Worm (Caenorhabditis elegans): ENCODE data around the gene C24H12.6.

C24H12.6 gene

ce11 chrII:418782-419181, at the start of gene C24H12.6:
TSS of gene C24H12.6 (minus strand) at chrII:418882.
- TF ChIP-seq ztf-11 (tag; optimal IDR thresholded peaks at IDR 0.05) (no peak), daf-12 (tag; optimal IDR thresholded peaks at IDR 0.05) (no peak), R02D3.7 (tag; optimal IDR thresholded peaks at IDR 0.05) (no peak), pha-4 (tag; optimal IDR thresholded peaks at IDR 0.05) (no peak), mml-1 (tag; optimal IDR thresholded peaks at IDR 0.05) (no peak), nhr-43 (tag; optimal IDR thresholded peaks at IDR 0.05; ENCODE audit: poor library complexity, severe bottlenecking) (no peak), nfya-1 (tag; optimal IDR thresholded peaks at IDR 0.05; ENCODE audit: insufficient read depth) (no peak), nhr-237 (tag; optimal IDR thresholded peaks at IDR 0.05) (no peak), snpc-4 (tag; optimal IDR thresholded peaks at IDR 0.05) (no peak)

ce11 chrII:467265-467664, 48.6 kb upstream of the C24H12.6 start, which contains the start of gene nfyb-1:
TSS of gene nfyb-1 (minus strand) at chrII:467365.
- TF ChIP-seq zag-1 (tag; optimal IDR thresholded peaks at IDR 0.05) (no peak), ZK546.5 (tag; optimal IDR thresholded peaks at IDR 0.05) (no peak), nhr-28 (tag; optimal IDR thresholded peaks at IDR 0.05) (no peak), lsy-12 (tag; optimal IDR thresholded peaks at IDR 0.05) (no peak), snpc-4 (tag; optimal IDR thresholded peaks at IDR 0.05) (no peak), ama-1 (optimal IDR thresholded peaks at IDR 0.05) (no peak), ztf-4 (tag; optimal IDR thresholded peaks at IDR 0.05) (no peak), ztf-11 (tag; optimal IDR thresholded peaks at IDR 0.05) (no peak), egl-27 (tag; optimal IDR thresholded peaks at IDR 0.05) (no peak), ceh-9 (tag; optimal IDR thresholded peaks at IDR 0.05) (no peak), nhr-23 (tag; optimal IDR thresholded peaks at IDR 0.05) (no peak), nfya-1 (tag; optimal IDR thresholded peaks at IDR 0.05; ENCODE audit: insufficient read depth) (no peak), nhr-25 (tag; optimal IDR thresholded peaks at IDR 0.05) (no peak), unc-39 (tag; optimal IDR thresholded peaks at IDR 0.05) (no peak), pha-4 (tag; optimal IDR thresholded peaks at IDR 0.05) (no peak), ceh-28 (tag; optimal IDR thresholded peaks at IDR 0.05) (no peak), nhr-67 (tag; optimal IDR thresholded peaks at IDR 0.05) (no peak)

- no peak for TF ChIP-seq hmg-11 (tag; optimal IDR thresholded peaks at IDR 0.05)
- TF ChIP-seq ztf-4 (tag; optimal IDR thresholded peaks at IDR 0.05), result no peak
- TF ChIP-seq daf-12 (tag; optimal IDR thresholded peaks at IDR 0.05), result no peak
- no peak for TF ChIP-seq unc-39 (tag; optimal IDR thresholded peaks at IDR 0.05)
- no peak for TF ChIP-seq jun-1 (tag; optimal IDR thresholded peaks at IDR 0.05)
Observed at ce11 chrII:461297-461696, 42.6 kb upstream of the C24H12.6 start.

- no peak for TF ChIP-seq daf-12 (tag; optimal IDR thresholded peaks at IDR 0.05)
- no peak for TF ChIP-seq lsy-12 (tag; optimal IDR thresholded peaks at IDR 0.05)
- no peak for TF ChIP-seq lin-15B (tag; optimal IDR thresholded peaks at IDR 0.05)
- TF ChIP-seq lin-39 (tag; optimal IDR thresholded peaks at IDR 0.05), result no peak
- TF ChIP-seq ceh-82 (tag; optimal IDR thresholded peaks at IDR 0.05), result no peak
- TF ChIP-seq pqm-1 (tag; optimal IDR thresholded peaks at IDR 0.05), result no peak
- TF ChIP-seq nhr-76 (tag; optimal IDR thresholded peaks at IDR 0.05), result no peak
- TF ChIP-seq nhr-12 (tag; optimal IDR thresholded peaks at IDR 0.05), result no peak
- no peak for TF ChIP-seq tbx-2 (tag; optimal IDR thresholded peaks at IDR 0.05)
- TF ChIP-seq nhr-11 (tag; optimal IDR thresholded peaks at IDR 0.05), result no peak
- TF ChIP-seq ama-1 (optimal IDR thresholded peaks at IDR 0.05), result no peak
- TF ChIP-seq nfya-1 (tag; optimal IDR thresholded peaks at IDR 0.05; ENCODE audit: insufficient read depth), result no peak
- TF ChIP-seq sea-2 (GFP tag; optimal IDR thresholded peaks at IDR 0.05), result no peak
- TF ChIP-seq unc-39 (tag; optimal IDR thresholded peaks at IDR 0.05), result no peak
- no peak for TF ChIP-seq egl-27 (tag; optimal IDR thresholded peaks at IDR 0.05)
- TF ChIP-seq ztf-11 (tag; optimal IDR thresholded peaks at IDR 0.05), result no peak
- no peak for TF ChIP-seq hmg-11 (tag; optimal IDR thresholded peaks at IDR 0.05)
- no peak for TF ChIP-seq mml-1 (tag; optimal IDR thresholded peaks at IDR 0.05)
Observed at ce11 chrII:460835-461234, 42.2 kb upstream of the C24H12.6 start, which contains the start of gene W10D9.3. TSS of gene W10D9.3 (minus strand) at chrII:460935.

- TF ChIP-seq egl-27 (tag; optimal IDR thresholded peaks at IDR 0.05) (no peak), ama-1 (optimal IDR thresholded peaks at IDR 0.05) (no peak), nhr-12 (tag; optimal IDR thresholded peaks at IDR 0.05) (no peak), lin-15B (tag; optimal IDR thresholded peaks at IDR 0.05) (no peak), R02D3.7 (tag; optimal IDR thresholded peaks at IDR 0.05) (no peak)
Observed at ce11 chrII:457790-458189, 39.1 kb upstream of the C24H12.6 start, which contains the start of gene gvd-1. TSS of gene gvd-1 (minus strand) at chrII:457890.
